Fruit fly (Drosophila melanogaster) whole organism, pupa: ENCODE data around the gene CG1812.

Source experiments
- CG12605 ChIP-seq: fragments of 200-800 bp; sonication (Bioruptor generic); IDR thresholded peaks from 2 replicates; pipeline ENCODE4 v1.3.6; 2022; ENCODE audit warnings: missing biosample characterization, missing genetic modification characterization
- CG13204 ChIP-seq: fragments of 200-800 bp; sonication (Bioruptor generic); optimal IDR thresholded peaks from 2 replicates; lab custom pipeline; 2018; ENCODE audit warnings: missing biosample characterization, mild to moderate bottlenecking, missing genetic modification characterization, moderate library complexity
- CG34367 ChIP-seq: fragments of 200-800 bp; sonication (Bioruptor generic); optimal IDR thresholded peaks from 2 replicates; lab custom pipeline; 2018; ENCODE audit warnings: missing biosample characterization, mild to moderate bottlenecking, missing genetic modification characterization
- CG8301 ChIP-seq: fragments of 200-800 bp; sonication (Bioruptor generic); optimal IDR thresholded peaks from 2 replicates; lab custom pipeline; 2018; ENCODE audit warnings: missing biosample characterization, mild to moderate bottlenecking, missing genetic modification characterization
- CG9948 ChIP-seq: fragments of 200-800 bp; sonication (Bioruptor generic); optimal IDR thresholded peaks from 2 replicates; lab custom pipeline; 2018; ENCODE audit warnings: missing biosample characterization, mild to moderate bottlenecking, missing genetic modification characterization, moderate library complexity
- EcR ChIP-seq: fragments of 200-800 bp; sonication (Bioruptor generic); optimal IDR thresholded peaks from 3 replicates; lab custom pipeline; 2019; ENCODE audit warnings: missing biosample characterization, missing genetic modification characterization, mild to moderate bottlenecking, moderate library complexity, missing genetic modification reagents
- gl ChIP-seq: fragments of 200-800 bp; sonication (Bioruptor generic); optimal IDR thresholded peaks from 2 replicates; lab custom pipeline; 2018; ENCODE audit warnings: missing biosample characterization, mild to moderate bottlenecking, missing genetic modification characterization

dm6 chrX:20485880-20486279, 25.5 kb upstream of the CG1812 start, which contains the start of gene CG15461:
- no peak for TF ChIP-seq CG12605 (GFP tag; lab: Robert Waterston, UW)
- no peak for TF ChIP-seq CG34367 (tag; lab: Kevin White, UChicago)
- TF ChIP-seq CG13204 (GFP tag; lab: Kevin White, UChicago), result no peak
- no peak for TF ChIP-seq CG8301 (tag; lab: Kevin White, UChicago)
- TF ChIP-seq gl (tag; lab: Kevin White, UChicago), result no peak
- TF ChIP-seq CG9948 (tag; lab: Kevin White, UChicago), result no peak
- no peak for TF ChIP-seq EcR (GFP tag; lab: Kevin White, UChicago)
